Worm (Caenorhabditis elegans): ENCODE measurements around the gene tofu-2.
"Not testable (repeated sequence)": the region's sequence is repeated elsewhere in the genome, so short reads cannot be mapped to it uniquely, and the experiment has no call there.

ce11 chrV:7057795-7058194 lies 6.7 kb upstream of the tofu-2 start, which contains the start of gene Y57E12AL.2:
- not testable (repeated sequence) for TF ChIP-seq Y116A8C.19 (tag; optimal IDR thresholded peaks at IDR 0.05; ENCODE audit: borderline replicate concordance); egl-27 (tag; optimal IDR thresholded peaks at IDR 0.05); ceh-8 (GFP tag; optimal IDR thresholded peaks at IDR 0.05); aha-1 (tag; optimal IDR thresholded peaks at IDR 0.05); nhr-12 (tag; optimal IDR thresholded peaks at IDR 0.05); lin-13 (GFP tag; optimal IDR thresholded peaks at IDR 0.05); snpc-4 (tag; optimal IDR thresholded peaks at IDR 0.05); unc-98 (GFP tag; IDR thresholded peaks at IDR 0.05); nhr-20 (tag; optimal IDR thresholded peaks at IDR 0.05); mep-1 (tag; optimal IDR thresholded peaks at IDR 0.05); unc-62 (GFP tag; optimal IDR thresholded peaks at IDR 0.05); nhr-237 (tag; optimal IDR thresholded peaks at IDR 0.05)

Data from whole organism, L1 larva.